Worm (Caenorhabditis elegans) whole organism, mixed stage, embryonic: ENCODE results near the gene chw-1.

Experiments used
- M03D4.4 ChIP-seq: sonication (generic microtip); optimal IDR thresholded peaks from 2 replicates; lab custom pipeline; 2017; ENCODE audit warnings: mild to moderate bottlenecking, missing genetic modification characterization, missing compliant biosample characterization
- bed-3 ChIP-seq: fragments of 200-800 bp; sonication (Bioruptor generic); optimal IDR thresholded peaks from 3 replicates; lab custom pipeline; 2018; ENCODE audit warnings: mild to moderate bottlenecking, missing genetic modification characterization, moderate library complexity, missing compliant biosample characterization
- blmp-1 ChIP-seq: fragments of 150-350 bp; optimal IDR thresholded peaks from 2 replicates; lab custom pipeline; 2014; ENCODE audit warnings: missing biosample characterization, missing genetic modification characterization
- ceh-39 ChIP-seq: fragments of 150-350 bp; optimal IDR thresholded peaks from 2 replicates; lab custom pipeline; 2014; ENCODE audit warnings: missing biosample characterization, missing genetic modification characterization
- ceh-43 ChIP-seq: fragments of 200-800 bp; sonication (Bioruptor generic); optimal IDR thresholded peaks from 2 replicates; lab custom pipeline; 2018; ENCODE audit warnings: mild to moderate bottlenecking, missing genetic modification characterization, moderate library complexity, missing compliant biosample characterization
- ceh-83 ChIP-seq: fragments of 200-800 bp; sonication (Bioruptor generic); optimal IDR thresholded peaks from 2 replicates; lab custom pipeline; 2018; ENCODE audit warnings: mild to moderate bottlenecking, missing genetic modification characterization, missing compliant biosample characterization
- ces-1 ChIP-seq: fragments of 150-350 bp; optimal IDR thresholded peaks from 2 replicates; lab custom pipeline; 2014; ENCODE audit warnings: missing biosample characterization, missing genetic modification reagents, missing genetic modification characterization
- cnd-1 ChIP-seq: fragments of 200-800 bp; sonication (Bioruptor generic); optimal IDR thresholded peaks from 2 replicates; lab custom pipeline; 2018; ENCODE audit warnings: mild to moderate bottlenecking, missing genetic modification characterization, missing compliant biosample characterization
- drap-1 ChIP-seq: fragments of 200-800 bp; sonication (Bioruptor generic); optimal IDR thresholded peaks from 3 replicates; lab custom pipeline; 2018; ENCODE audit warnings: mild to moderate bottlenecking, missing genetic modification characterization, missing compliant biosample characterization
- elt-1 ChIP-seq: sonication (generic microtip); optimal IDR thresholded peaks from 2 replicates; lab custom pipeline; 2017; ENCODE audit warnings: missing genetic modification characterization, mild to moderate bottlenecking, missing compliant biosample characterization, antibody characterized with exemption, moderate library complexity, borderline replicate concordance; ENCODE audit not compliant: insufficient read depth
- elt-3 ChIP-seq: fragments of 150-350 bp; optimal IDR thresholded peaks from 2 replicates; lab custom pipeline; 2014; ENCODE audit warnings: missing biosample characterization, missing genetic modification characterization
- flh-1 ChIP-seq: fragments of 200-800 bp; sonication (Bioruptor generic); optimal IDR thresholded peaks from 2 replicates; lab custom pipeline; 2018; ENCODE audit warnings: mild to moderate bottlenecking, missing genetic modification characterization, moderate library complexity, missing compliant biosample characterization
- ham-2 ChIP-seq: fragments of 200-800 bp; sonication (Bioruptor generic); optimal IDR thresholded peaks from 2 replicates; lab custom pipeline; 2018; ENCODE audit warnings: mild to moderate bottlenecking, missing genetic modification characterization, missing compliant biosample characterization
- hlh-1 ChIP-seq: fragments of 150-350 bp; optimal IDR thresholded peaks from 2 replicates; lab custom pipeline; 2014; ENCODE audit warnings: missing biosample characterization, missing genetic modification reagents, missing genetic modification characterization
- lin-13 ChIP-seq: fragments of 150-350 bp; optimal IDR thresholded peaks from 2 replicates; lab custom pipeline; 2014; ENCODE audit warnings: missing biosample characterization, missing genetic modification characterization
- lin-32 ChIP-seq: fragments of 200-800 bp; sonication (Bioruptor generic); optimal IDR thresholded peaks from 2 replicates; lab custom pipeline; 2018; ENCODE audit warnings: mild to moderate bottlenecking, missing genetic modification characterization, missing compliant biosample characterization
- lsy-2 ChIP-seq: fragments of 150-350 bp; optimal IDR thresholded peaks from 2 replicates; lab custom pipeline; 2014; ENCODE audit warnings: missing biosample characterization, missing genetic modification characterization
- mab-5 ChIP-seq: fragments of 150-350 bp; optimal IDR thresholded peaks from 2 replicates; lab custom pipeline; 2014; ENCODE audit warnings: missing biosample characterization, missing genetic modification characterization
- mep-1 ChIP-seq: fragments of 150-350 bp; optimal IDR thresholded peaks from 2 replicates; lab custom pipeline; 2017; ENCODE audit warnings: missing biosample characterization, missing genetic modification reagents, missing genetic modification characterization, inconsistent platforms
- mls-2 ChIP-seq: sonication (generic microtip); optimal IDR thresholded peaks from 2 replicates; lab custom pipeline; 2016; ENCODE audit warnings: mild to moderate bottlenecking, missing genetic modification characterization, moderate library complexity, missing compliant biosample characterization
- nhr-12 ChIP-seq: fragments of 150-350 bp; optimal IDR thresholded peaks from 2 replicates; lab custom pipeline; 2014; ENCODE audit warnings: missing biosample characterization, missing genetic modification characterization
- nhr-2 ChIP-seq: fragments of 150-350 bp; optimal IDR thresholded peaks from 2 replicates; lab custom pipeline; 2014; ENCODE audit warnings: missing biosample characterization, missing genetic modification characterization
- nhr-237 ChIP-seq: fragments of 150-350 bp; optimal IDR thresholded peaks from 2 replicates; lab custom pipeline; 2014; ENCODE audit warnings: missing biosample characterization, missing genetic modification characterization
- nhr-28 ChIP-seq: fragments of 150-350 bp; optimal IDR thresholded peaks from 2 replicates; lab custom pipeline; 2014; ENCODE audit warnings: missing biosample characterization, missing genetic modification characterization
- nhr-76 ChIP-seq: sonication (generic microtip); optimal IDR thresholded peaks from 2 replicates; lab custom pipeline; 2017; ENCODE audit warnings: missing biosample characterization, missing genetic modification characterization
- pha-4 ChIP-seq: fragments of 150-350 bp; optimal IDR thresholded peaks from 2 replicates; lab custom pipeline; 2018; ENCODE audit warnings: missing biosample characterization, missing genetic modification reagents, missing genetic modification characterization
- sem-2 ChIP-seq: fragments of 200-800 bp; sonication (Bioruptor generic); optimal IDR thresholded peaks from 2 replicates; lab custom pipeline; 2018; ENCODE audit warnings: mild to moderate bottlenecking, missing genetic modification characterization, missing compliant biosample characterization
- snpc-4 ChIP-seq: fragments of 150-350 bp; optimal IDR thresholded peaks from 2 replicates; lab custom pipeline; 2014; ENCODE audit warnings: missing biosample characterization, missing genetic modification characterization
- sptf-1 ChIP-seq: sonication (generic microtip); optimal IDR thresholded peaks from 2 replicates; lab custom pipeline; 2017; ENCODE audit warnings: mild to moderate bottlenecking, missing genetic modification characterization, moderate library complexity, missing compliant biosample characterization
- tbx-8 ChIP-seq: fragments of 200-800 bp; sonication (Bioruptor generic); optimal IDR thresholded peaks from 2 replicates; lab custom pipeline; 2018; ENCODE audit warnings: mild to moderate bottlenecking, missing genetic modification characterization, moderate library complexity, missing compliant biosample characterization
- unc-120 ChIP-seq: sonication (generic microtip); optimal IDR thresholded peaks from 2 replicates; lab custom pipeline; 2017; ENCODE audit warnings: missing genetic modification characterization, missing compliant biosample characterization; ENCODE audit not compliant: poor library complexity, severe bottlenecking
- unc-39 ChIP-seq: fragments of 150-350 bp; optimal IDR thresholded peaks from 2 replicates; lab custom pipeline; 2014; ENCODE audit warnings: missing biosample characterization, missing genetic modification characterization
- unc-62 ChIP-seq: fragments of 150-350 bp; optimal IDR thresholded peaks from 2 replicates; lab custom pipeline; 2014; ENCODE audit warnings: missing biosample characterization, missing genetic modification reagents, missing genetic modification characterization
- zip-8 ChIP-seq: fragments of 150-350 bp; optimal IDR thresholded peaks from 2 replicates; lab custom pipeline; 2014; ENCODE audit warnings: missing biosample characterization, missing genetic modification characterization
- ztf-11 ChIP-seq: fragments of 150-350 bp; optimal IDR thresholded peaks from 2 replicates; lab custom pipeline; 2014; ENCODE audit warnings: missing biosample characterization, missing genetic modification characterization

The chw-1 gene

ce11 chrV:10460685-10461084 lies 1.4 kb upstream of the chw-1 start:
- TF ChIP-seq unc-39 (no peak), drap-1 (no peak), flh-1 (GFP tag; lab: Kevin White, UChicago) (no peak), zip-8 (tag; lab: Kevin White, UChicago) (no peak), ces-1 (GFP tag; lab: Kevin White, UChicago) (no peak), nhr-28 (no peak)

ce11 chrV:10463276-10463675 lies 1.2 kb downstream of the chw-1 start, which contains the start of gene F22E12.3:
Gene F22E12.3 (minus strand): TSS chrV:10463376.
- no peak for TF ChIP-seq tbx-8 (GFP tag; lab: Kevin White, UChicago)
- TF ChIP-seq, all 35 proteins: peak for 0

ce11 chrV:10464160-10464559 lies 2.1 kb downstream of the chw-1 start:
- TF ChIP-seq unc-62 (GFP tag; lab: Kevin White, UChicago) = no peak

- TF ChIP-seq mep-1 (tag; lab: Kevin White, UChicago) = no peak
- TF ChIP-seq lin-32 (GFP tag; lab: Kevin White, UChicago) = no peak
Observed at ce11 chrV:10464746-10465145, 2.7 kb downstream of the chw-1 start.

ce11 chrV:10465478-10465877 lies 3.4 kb downstream of the chw-1 start:
- no peak for TF ChIP-seq mab-5 (tag; lab: Kevin White, UChicago)
- TF ChIP-seq unc-62 (GFP tag; lab: Kevin White, UChicago) = no peak
- no peak for TF ChIP-seq ztf-11 (tag; lab: Kevin White, UChicago)
- no peak for TF ChIP-seq ces-1 (GFP tag; lab: Kevin White, UChicago)
- no peak for TF ChIP-seq mls-2 (tag; lab: Kevin White, UChicago)
- no peak for TF ChIP-seq lsy-2 (tag; lab: Kevin White, UChicago)
- TF ChIP-seq nhr-2 (tag; lab: Kevin White, UChicago) = no peak
- TF ChIP-seq sem-2 (GFP tag; lab: Kevin White, UChicago) = no peak
- TF ChIP-seq hlh-1 = no peak
- TF ChIP-seq ham-2 = no peak
- TF ChIP-seq elt-3 (tag; lab: Kevin White, UChicago) = no peak
- TF ChIP-seq cnd-1 (tag; lab: Kevin White, UChicago) = no peak
- TF ChIP-seq unc-120 (tag; lab: Kevin White, UChicago) = no peak
- TF ChIP-seq mep-1 (tag; lab: Kevin White, UChicago) = no peak
- TF ChIP-seq snpc-4 (tag; lab: Kevin White, UChicago) = no peak
- TF ChIP-seq nhr-28 = no peak
- TF ChIP-seq tbx-8 (GFP tag; lab: Kevin White, UChicago) = no peak
- TF ChIP-seq zip-8 (tag; lab: Kevin White, UChicago) = no peak
- TF ChIP-seq, all 35 proteins: peak for 0

ce11 chrV:10466607-10467092 lies 4.6 kb downstream of the chw-1 start:
- TF ChIP-seq ceh-43 (GFP tag; lab: Kevin White, UChicago) (no peak), lin-32 (GFP tag; lab: Kevin White, UChicago) (no peak), mab-5 (tag; lab: Kevin White, UChicago) (no peak), ham-2 (peak; percentile 89), tbx-8 (GFP tag; lab: Kevin White, UChicago) (no peak), ces-1 (GFP tag; lab: Kevin White, UChicago) (peak; percentile 90), lsy-2 (tag; lab: Kevin White, UChicago) (peak; percentile 77), unc-39 (no peak), nhr-237 (tag; lab: Kevin White, UChicago) (peak; percentile 96), mep-1 (tag; lab: Kevin White, UChicago) (peak; percentile 95), nhr-12 (no peak), sptf-1 (tag; lab: Kevin White, UChicago) (peak; percentile 60), blmp-1 (tag; lab: Kevin White, UChicago) (no peak), elt-1 (tag; lab: Kevin White, UChicago) (peak; percentile 65), snpc-4 (tag; lab: Kevin White, UChicago) (no peak), ceh-39 (tag; lab: Kevin White, UChicago) (peak; percentile 89), pha-4 (tag; lab: Kevin White, UChicago) (peak; percentile 94), M03D4.4 (peak; percentile 69), nhr-28 (peak; percentile 2), ztf-11 (tag; lab: Kevin White, UChicago) (peak; percentile 55), nhr-2 (tag; lab: Kevin White, UChicago) (peak; percentile 59), sem-2 (GFP tag; lab: Kevin White, UChicago) (no peak), lin-13 (tag; lab: Kevin White, UChicago) (peak; percentile 68), hlh-1 (peak; percentile 54), ceh-83 (GFP tag; lab: Kevin White, UChicago) (peak; percentile 8), unc-62 (GFP tag; lab: Kevin White, UChicago) (peak; percentile 84), elt-3 (tag; lab: Kevin White, UChicago) (peak; percentile 58), bed-3 (GFP tag; lab: Kevin White, UChicago) (no peak), cnd-1 (tag; lab: Kevin White, UChicago) (peak; percentile 60), unc-120 (tag; lab: Kevin White, UChicago) (peak; percentile 96), mls-2 (tag; lab: Kevin White, UChicago) (peak; percentile 78), drap-1 (peak; percentile 33), flh-1 (GFP tag; lab: Kevin White, UChicago) (no peak), nhr-76 (tag; lab: Kevin White, UChicago) (no peak), zip-8 (tag; lab: Kevin White, UChicago) (no peak)
